Worm (Caenorhabditis elegans): Measurements from ENCODE around the gene C14E2.11.

Gene C14E2.11

ce11 chrX:1800980-1801506 lies at the start of gene C14E2.11:
TSS of gene C14E2.11 (plus strand) at chrX:1801456.
- no peak for TF ChIP-seq ceh-45 (GFP tag; IDR thresholded peaks at IDR 0.05)
- no peak for TF ChIP-seq ceh-19 (GFP tag; optimal IDR thresholded peaks at IDR 0.05)
- peak; percentile 23 for TF ChIP-seq sdc-2 (tag; optimal IDR thresholded peaks at IDR 0.05)

- TF ChIP-seq lim-6 (tag; optimal IDR thresholded peaks at IDR 0.05) (no peak), pax-1 (tag; optimal IDR thresholded peaks at IDR 0.05) (no peak), ceh-34 (tag; optimal IDR thresholded peaks at IDR 0.05) (no peak), F13H6.1 (tag; optimal IDR thresholded peaks at IDR 0.05) (no peak), syd-9 (tag; optimal IDR thresholded peaks at IDR 0.05) (no peak), pha-4 (tag; optimal IDR thresholded peaks at IDR 0.05) (no peak), hlh-15 (tag; optimal IDR thresholded peaks at IDR 0.05) (no peak), rnt-1 (tag; optimal IDR thresholded peaks at IDR 0.05) (no peak), madf-2 (tag; optimal IDR thresholded peaks at IDR 0.05) (no peak), mec-3 (tag; optimal IDR thresholded peaks at IDR 0.05; ENCODE audit: borderline replicate concordance) (no peak), gmeb-2 (tag; optimal IDR thresholded peaks at IDR 0.05) (no peak)
Observed at ce11 chrX:1769636-1770035, 31.6 kb upstream of the C14E2.11 start.

- no peak for TF ChIP-seq tbx-7 (tag; optimal IDR thresholded peaks at IDR 0.05)
- TF ChIP-seq unc-86 (tag; optimal IDR thresholded peaks at IDR 0.05): no peak
- no peak for TF ChIP-seq unc-3 (GFP tag; conservative IDR thresholded peaks at IDR 0.05)
- no peak for TF ChIP-seq unc-3 (tag; optimal IDR thresholded peaks at IDR 0.05)
- no peak for TF ChIP-seq ceh-14 (tag; optimal IDR thresholded peaks at IDR 0.05)
- TF ChIP-seq fax-1 (tag; optimal IDR thresholded peaks at IDR 0.05): no peak
- no peak for TF ChIP-seq hlh-8 (tag; optimal IDR thresholded peaks at IDR 0.05)
- TF ChIP-seq nhr-11 (tag; optimal IDR thresholded peaks at IDR 0.05): no peak
- no peak for TF ChIP-seq npax-4 (tag; optimal IDR thresholded peaks at IDR 0.05)
- TF ChIP-seq sox-4 (tag; optimal IDR thresholded peaks at IDR 0.05): no peak
Observed at ce11 chrX:1777988-1778387, 23.3 kb upstream of the C14E2.11 start, which contains the start of gene elc-2. TSS of gene elc-2 (minus strand) at chrX:1778088.

- TF ChIP-seq zip-5 (tag; optimal IDR thresholded peaks at IDR 0.05) (no peak), odd-2 (tag; optimal IDR thresholded peaks at IDR 0.05) (no peak), C08G9.2 (tag; optimal IDR thresholded peaks at IDR 0.05) (no peak), ama-1 (optimal IDR thresholded peaks at IDR 0.05) (no peak), pax-1 (tag; optimal IDR thresholded peaks at IDR 0.05) (no peak), che-1 (tag; optimal IDR thresholded peaks at IDR 0.05) (no peak), ceh-6 (GFP tag; optimal IDR thresholded peaks at IDR 0.05) (no peak), unc-55 (GFP tag; optimal IDR thresholded peaks at IDR 0.05) (no peak), ceh-2 (tag; optimal IDR thresholded peaks at IDR 0.05) (no peak), pha-2 (tag; optimal IDR thresholded peaks at IDR 0.05) (no peak), K02D7.2 (tag; optimal IDR thresholded peaks at IDR 0.05) (no peak), pat-9 (tag; optimal IDR thresholded peaks at IDR 0.05) (no peak), pqm-1 (tag; optimal IDR thresholded peaks at IDR 0.05) (no peak), ceh-9 (tag; optimal IDR thresholded peaks at IDR 0.05) (no peak), unc-42 (tag; optimal IDR thresholded peaks at IDR 0.05) (no peak)
Observed at ce11 chrX:1785692-1786091, 15.6 kb upstream of the C14E2.11 start.

- no peak for TF ChIP-seq hlh-30 (tag; optimal IDR thresholded peaks at IDR 0.05; ENCODE audit: insufficient read depth)
- no peak for TF ChIP-seq ceh-19 (GFP tag; optimal IDR thresholded peaks at IDR 0.05)
- TF ChIP-seq ama-1 (optimal IDR thresholded peaks at IDR 0.05): no peak
- TF ChIP-seq T23F11.4 (GFP tag; optimal IDR thresholded peaks at IDR 0.05): no peak
- TF ChIP-seq pqm-1 (tag; optimal IDR thresholded peaks at IDR 0.05): no peak
- no peak for TF ChIP-seq hlh-13 (GFP tag; optimal IDR thresholded peaks at IDR 0.05)
- no peak for TF ChIP-seq ceh-18 (tag; optimal IDR thresholded peaks at IDR 0.05)
- TF ChIP-seq eyg-1 (tag; optimal IDR thresholded peaks at IDR 0.05): no peak
- TF ChIP-seq elt-2 (tag; optimal IDR thresholded peaks at IDR 0.05): no peak
- TF ChIP-seq mec-3 (tag; optimal IDR thresholded peaks at IDR 0.05; ENCODE audit: borderline replicate concordance): no peak
- TF ChIP-seq syd-9 (tag; optimal IDR thresholded peaks at IDR 0.05): no peak
- TF ChIP-seq unc-86 (tag; optimal IDR thresholded peaks at IDR 0.05): no peak
- no peak for TF ChIP-seq madf-2 (tag; optimal IDR thresholded peaks at IDR 0.05)
- no peak for TF ChIP-seq hlh-15 (tag; optimal IDR thresholded peaks at IDR 0.05)
- no peak for TF ChIP-seq tbx-2 (tag; optimal IDR thresholded peaks at IDR 0.05)
- no peak for TF ChIP-seq ceh-14 (tag; optimal IDR thresholded peaks at IDR 0.05)
- TF ChIP-seq ets-4 (tag; optimal IDR thresholded peaks at IDR 0.05): no peak
- no peak for TF ChIP-seq dve-1 (tag; optimal IDR thresholded peaks at IDR 0.05)
Observed at ce11 chrX:1786607-1787006, 14.6 kb upstream of the C14E2.11 start, which contains the start of gene arg-1. TSS of gene arg-1 (plus strand) at chrX:1786907.
